Fruit fly (Drosophila melanogaster): Measurements from ENCODE around the gene CG12499.

The CG12499 gene

dm6 chr3R:22421618-22422017 lies 24.8 kb downstream of the CG12499 start (continued):
- TF ChIP-seq CG3407 (GFP tag; optimal IDR thresholded peaks at IDR 0.05) (no peak), da (GFP tag; optimal IDR thresholded peaks at IDR 0.05) (no peak), nom (GFP tag; optimal IDR thresholded peaks at IDR 0.05) (peak; percentile 21), CG10366 (GFP tag; IDR thresholded peaks at IDR 0.05) (peak; percentile 69), Ets97D (GFP tag; optimal IDR thresholded peaks at IDR 0.05) (no peak), CG7372 (GFP tag; IDR thresholded peaks at IDR 0.05) (peak; percentile 72), CG1024 (GFP tag; IDR thresholded peaks at IDR 0.05) (no peak), ERR (GFP tag; optimal IDR thresholded peaks at IDR 0.05) (peak; percentile 48), CG10959 (GFP tag; IDR thresholded peaks at IDR 0.05) (peak; percentile 30; the same call in 1 of the 2 replicates), sim (GFP tag; IDR thresholded peaks at IDR 0.05) (no peak), CG8359 (GFP tag; optimal IDR thresholded peaks at IDR 0.05; ENCODE audit: borderline replicate concordance) (no peak), Fer2 (tag; optimal IDR thresholded peaks at IDR 0.05) (peak; percentile 29), toy (GFP tag; IDR thresholded peaks at IDR 0.05) (no peak), CG18262 (tag; optimal IDR thresholded peaks at IDR 0.05) (peak; percentile 59), pho (GFP tag; optimal IDR thresholded peaks at IDR 0.05) (peak; percentile 62), CrebB (tag; optimal IDR thresholded peaks at IDR 0.05) (no peak), Hr3 (GFP tag; optimal IDR thresholded peaks at IDR 0.05) (peak; percentile 41), Kr (GFP tag; optimal IDR thresholded peaks at IDR 0.05) (no peak), CG17186 (GFP tag; optimal IDR thresholded peaks at IDR 0.05) (no peak), CG1529 (GFP tag; optimal IDR thresholded peaks at IDR 0.05) (peak; percentile 3), CG33213 (GFP tag; optimal IDR thresholded peaks at IDR 0.05) (no peak), Adf1 (GFP tag; IDR thresholded peaks at IDR 0.05) (peak; percentile 40), Neu2 (GFP tag; optimal IDR thresholded peaks at IDR 0.05; ENCODE audit: borderline replicate concordance) (no peak), CG17328 (GFP tag; IDR thresholded peaks at IDR 0.05) (peak; percentile 57; the same call in 1 of the 2 replicates), pnt (GFP tag; optimal IDR thresholded peaks at IDR 0.05) (no peak), sens-2 (GFP tag; IDR thresholded peaks at IDR 0.05) (no peak), slp2 (GFP tag; optimal IDR thresholded peaks at IDR 0.05) (no peak), CG5180 (GFP tag; optimal IDR thresholded peaks at IDR 0.05) (no peak), hbn (GFP tag; IDR thresholded peaks at IDR 0.05; ENCODE audit: partially characterized antibody) (no peak), lov (optimal IDR thresholded peaks at IDR 0.05) (no peak), lov (GFP tag; IDR thresholded peaks at IDR 0.05) (no peak), luna (GFP tag; optimal IDR thresholded peaks at IDR 0.05) (peak; percentile 37), nerfin-2 (GFP tag; IDR thresholded peaks at IDR 0.05; ENCODE audit: partially characterized antibody) (no peak), pita (GFP tag; optimal IDR thresholded peaks at IDR 0.05) (no peak), C15 (GFP tag; IDR thresholded peaks at IDR 0.05) (no peak), disco-r (GFP tag; optimal IDR thresholded peaks at IDR 0.05) (no peak), Doc3 (GFP tag; IDR thresholded peaks at IDR 0.05; ENCODE audit: partially characterized antibody) (no peak), CG12219 (GFP tag; optimal IDR thresholded peaks at IDR 0.05) (no peak), CG13123 (GFP tag; optimal IDR thresholded peaks at IDR 0.05) (no peak), TFAM (GFP tag; optimal IDR thresholded peaks at IDR 0.05) (no peak), Ravus (GFP tag; IDR thresholded peaks at IDR 0.05) (peak; percentile 43), psq (GFP tag; optimal IDR thresholded peaks at IDR 0.05) (no peak), fd102C (GFP tag; optimal IDR thresholded peaks at IDR 0.05) (no peak), CG18619 (GFP tag; optimal IDR thresholded peaks at IDR 0.05) (peak; percentile 30), ttk (GFP tag; IDR thresholded peaks at IDR 0.05) (peak; percentile 71), hb (GFP tag; IDR thresholded peaks at IDR 0.05; ENCODE audit: partially characterized antibody) (no peak), CG7987 (GFP tag; optimal IDR thresholded peaks at IDR 0.05) (no peak), stwl (tag; optimal IDR thresholded peaks at IDR 0.05) (no peak), CG9609 (GFP tag; optimal IDR thresholded peaks at IDR 0.05) (no peak), CG16779 (GFP tag; IDR thresholded peaks at IDR 0.05) (no peak), ems (GFP tag; optimal IDR thresholded peaks at IDR 0.05) (no peak), CG17912 (GFP tag; optimal IDR thresholded peaks at IDR 0.05) (no peak)
